Worm (Caenorhabditis elegans) whole organism, young adult: ENCODE results near the gene smf-2.

Experiments used
- bed-1 ChIP-seq: fragments of 200-800 bp; sonication (Bioruptor generic); IDR thresholded peaks from 2 replicates; pipeline ENCODE4 v1.3.6; 2022; ENCODE audit warnings: missing genetic modification reagents, missing genetic modification characterization, missing compliant biosample characterization
- die-1 ChIP-seq: sonication (generic microtip); optimal IDR thresholded peaks from 2 replicates; lab custom pipeline; 2016; ENCODE audit warnings: missing genotype, mild to moderate bottlenecking, missing genetic modification characterization, missing compliant biosample characterization
- hmg-1.2 ChIP-seq: fragments of 200-800 bp; sonication (Bioruptor generic); IDR thresholded peaks from 2 replicates; pipeline ENCODE4 v1.3.6; 2022; ENCODE audit warnings: missing genetic modification reagents, missing genetic modification characterization, missing compliant biosample characterization
- madf-8 ChIP-seq: fragments of 200-800 bp; sonication (Bioruptor generic); conservative IDR thresholded peaks from 2 replicates; pipeline ENCODE4 v1.3.6; 2022; ENCODE audit warnings: missing genetic modification reagents, missing genetic modification characterization, missing compliant biosample characterization
- mxl-1 ChIP-seq: sonication (generic microtip); optimal IDR thresholded peaks from 2 replicates; lab custom pipeline; 2016; ENCODE audit warnings: missing genetic modification characterization, missing compliant biosample characterization
- nfya-2 ChIP-seq: fragments of 200-800 bp; sonication (Bioruptor generic); IDR thresholded peaks from 2 replicates; pipeline ENCODE4 v1.3.6; 2022; ENCODE audit warnings: missing genetic modification reagents, missing genetic modification characterization, missing compliant biosample characterization
- somi-1 ChIP-seq: fragments of 200-800 bp; sonication (Bioruptor generic); optimal IDR thresholded peaks from 2 replicates; lab custom pipeline; 2018; ENCODE audit warnings: mild to moderate bottlenecking, missing genetic modification characterization, missing compliant biosample characterization
- zim-3 ChIP-seq: sonication (generic microtip); optimal IDR thresholded peaks from 2 replicates; lab custom pipeline; 2017; ENCODE audit warnings: mild to moderate bottlenecking, missing genetic modification characterization, moderate library complexity, missing compliant biosample characterization

DNA sequence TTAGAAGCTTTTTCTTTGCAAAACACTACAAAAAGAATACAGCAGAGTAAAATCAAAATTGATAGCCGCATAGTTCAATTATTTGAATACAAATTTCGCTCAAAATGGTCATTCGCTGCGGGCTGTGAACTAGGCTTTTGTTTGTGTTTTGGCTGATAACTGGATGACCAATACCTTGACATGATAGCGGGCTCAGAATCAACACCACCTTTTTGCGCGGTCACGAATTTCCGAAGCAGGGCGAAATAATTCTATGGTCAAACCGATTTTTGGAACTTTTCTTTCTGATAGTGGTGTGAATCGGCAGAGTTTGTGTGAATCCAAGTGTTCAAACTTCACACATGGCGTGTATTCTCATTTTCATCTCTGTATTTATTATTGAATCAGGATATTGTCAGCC lies 20.2 kb downstream of the smf-2 start, which contains the start of the genes F38B6.7 and F38B6.2:
- TF ChIP-seq mxl-1 (tag; lab: Kevin White, UChicago), result no peak
- no peak for TF ChIP-seq die-1 (tag; lab: Kevin White, UChicago)
- TF ChIP-seq bed-1 (GFP tag; lab: Robert Waterston, UW), result no peak
- no peak for TF ChIP-seq somi-1 (GFP tag; lab: Kevin White, UChicago)
- TF ChIP-seq hmg-1.2 (GFP tag; lab: Robert Waterston, UW), result no peak
- TF ChIP-seq nfya-2 (GFP tag; lab: Robert Waterston, UW), result no peak
- no peak for TF ChIP-seq zim-3 (tag; lab: Kevin White, UChicago)
- TF ChIP-seq madf-8, result no peak
